Fruit fly (Drosophila melanogaster): Measurements from ENCODE around the gene CG15522.
A peak's percentile ranks its signal among the peaks of the same experiment; 100 is the strongest.
"Not testable (repeated sequence)": the region's sequence is repeated elsewhere in the genome, so short reads cannot be mapped to it uniquely, and the experiment has no call there.

The CG15522 gene

dm6 chr3R:29899635-29900034, 27.4 kb upstream of the CG15522 start:
- TF ChIP-seq CG4496 (GFP tag; IDR thresholded peaks at IDR 0.05), result no peak

- TF ChIP-seq CG8301 (tag; optimal IDR thresholded peaks at IDR 0.05) (no peak), CG14655 (GFP tag; optimal IDR thresholded peaks at IDR 0.05) (no peak), CG17806 (tag; optimal IDR thresholded peaks at IDR 0.05) (no peak), CG10348 (GFP tag; IDR thresholded peaks at IDR 0.05) (no peak), CG4496 (GFP tag; IDR thresholded peaks at IDR 0.05) (no peak), Snoo (tag; optimal IDR thresholded peaks at IDR 0.05) (no peak), D1 (tag; optimal IDR thresholded peaks at IDR 0.05) (peak; percentile 80)
These were observed 23.2 kb upstream of the CG15522 start, which contains the start of gene CG15517 for dm6 chr3R:29903775-29904356. TSS of gene CG15517 (minus strand) at chr3R:29903825.

dm6 chr3R:29905164-29905563, 21.9 kb upstream of the CG15522 start, which contains the start of gene CG15515:
TSS of gene CG15515 (plus strand) at chr3R:29905464.
- TF ChIP-seq CG12605 (GFP tag; IDR thresholded peaks at IDR 0.05), result no peak
- TF ChIP-seq Snoo (tag; optimal IDR thresholded peaks at IDR 0.05), result no peak
- no peak for TF ChIP-seq CG8301 (tag; optimal IDR thresholded peaks at IDR 0.05)

dm6 chr3R:29907601-29908175, 19.4 kb upstream of the CG15522 start, which contains the start of gene CG31036:
TSS of gene CG31036 (plus strand) at chr3R:29908107.
- TF ChIP-seq Pif1B (GFP tag; optimal IDR thresholded peaks at IDR 0.05) (no peak), EcR (GFP tag; optimal IDR thresholded peaks at IDR 0.05) (no peak), Pif1A (GFP tag; optimal IDR thresholded peaks at IDR 0.05) (no peak), CG4496 (GFP tag; IDR thresholded peaks at IDR 0.05) (no peak; the same call in 2 of the 3 replicates), CG32121 (GFP tag; IDR thresholded peaks at IDR 0.05) (no peak), Snoo (tag; optimal IDR thresholded peaks at IDR 0.05) (no peak), CG8301 (tag; optimal IDR thresholded peaks at IDR 0.05) (no peak), CG9948 (tag; optimal IDR thresholded peaks at IDR 0.05) (no peak), CG10348 (GFP tag; IDR thresholded peaks at IDR 0.05) (no peak), rn (GFP tag; IDR thresholded peaks at IDR 0.05) (no peak), CG12605 (GFP tag; IDR thresholded peaks at IDR 0.05) (no peak), Ets98B (GFP tag; IDR thresholded peaks at IDR 0.05) (no peak), CG34367 (tag; optimal IDR thresholded peaks at IDR 0.05) (no peak), CG15710 (tag; optimal IDR thresholded peaks at IDR 0.05) (no peak), CG13204 (GFP tag; optimal IDR thresholded peaks at IDR 0.05) (no peak), gl (tag; optimal IDR thresholded peaks at IDR 0.05) (no peak)

- TF ChIP-seq CG32121 (GFP tag; IDR thresholded peaks at IDR 0.05) (no peak), Snoo (tag; optimal IDR thresholded peaks at IDR 0.05) (no peak), CG14655 (GFP tag; optimal IDR thresholded peaks at IDR 0.05) (no peak), fd96Ca (GFP tag; IDR thresholded peaks at IDR 0.05) (no peak), CG9948 (tag; optimal IDR thresholded peaks at IDR 0.05) (no peak), CG12605 (GFP tag; IDR thresholded peaks at IDR 0.05) (no peak), gl (tag; optimal IDR thresholded peaks at IDR 0.05) (no peak), Pif1B (GFP tag; optimal IDR thresholded peaks at IDR 0.05) (no peak), CG34367 (tag; optimal IDR thresholded peaks at IDR 0.05) (no peak), CG8159 (tag; optimal IDR thresholded peaks at IDR 0.05) (no peak)
These were observed 12.8 kb upstream of the CG15522 start, which contains the start of gene Capa for dm6 chr3R:29914246-29914645. TSS of gene Capa (minus strand) at chr3R:29914346.

dm6 chr3R:29920189-29920588, 6.9 kb upstream of the CG15522 start, which contains the start of gene trp:
TSS of gene trp (minus strand) at chr3R:29920289.
- no peak for TF ChIP-seq CG17806 (tag; optimal IDR thresholded peaks at IDR 0.05)
- no peak for TF ChIP-seq Snoo (tag; optimal IDR thresholded peaks at IDR 0.05)
- TF ChIP-seq CG14655 (GFP tag; optimal IDR thresholded peaks at IDR 0.05), result no peak
- TF ChIP-seq EcR (GFP tag; optimal IDR thresholded peaks at IDR 0.05), result no peak
- no peak for TF ChIP-seq Pif1B (GFP tag; optimal IDR thresholded peaks at IDR 0.05)
- no peak for TF ChIP-seq CG8159 (tag; optimal IDR thresholded peaks at IDR 0.05)
- no peak for TF ChIP-seq rn (GFP tag; IDR thresholded peaks at IDR 0.05)
- no peak for TF ChIP-seq CG34367 (tag; optimal IDR thresholded peaks at IDR 0.05)
- TF ChIP-seq CG9948 (tag; optimal IDR thresholded peaks at IDR 0.05), result no peak
- no peak for TF ChIP-seq gl (tag; optimal IDR thresholded peaks at IDR 0.05)
- TF ChIP-seq fd96Ca (GFP tag; IDR thresholded peaks at IDR 0.05), result no peak
- no peak for TF ChIP-seq CG10348 (GFP tag; IDR thresholded peaks at IDR 0.05)
- no peak for TF ChIP-seq Pif1A (GFP tag; optimal IDR thresholded peaks at IDR 0.05)
- TF ChIP-seq D1 (tag; optimal IDR thresholded peaks at IDR 0.05), result no peak
- no peak for TF ChIP-seq CG32121 (GFP tag; IDR thresholded peaks at IDR 0.05)
- no peak for TF ChIP-seq CG12605 (GFP tag; IDR thresholded peaks at IDR 0.05)
- no peak for TF ChIP-seq CG13204 (GFP tag; optimal IDR thresholded peaks at IDR 0.05)
- no peak for TF ChIP-seq CG15710 (tag; optimal IDR thresholded peaks at IDR 0.05)
- TF ChIP-seq CG8301 (tag; optimal IDR thresholded peaks at IDR 0.05), result no peak

dm6 chr3R:29921916-29922315, 5.1 kb upstream of the CG15522 start, which contains the start of gene Jon99Ciii:
TSS of gene Jon99Ciii (plus strand) at chr3R:29922216.
- not testable (repeated sequence) for TF ChIP-seq CG34367 (tag; optimal IDR thresholded peaks at IDR 0.05); CG13204 (GFP tag; optimal IDR thresholded peaks at IDR 0.05); Snoo (tag; optimal IDR thresholded peaks at IDR 0.05)

All from whole organism, pupa.